Fruit fly (Drosophila melanogaster) whole organism, prepupa: Measurements from ENCODE around the gene CG12520.

Experiments
- CG11294 ChIP-seq: fragments of 200-800 bp; sonication (Bioruptor generic); IDR thresholded peaks from 2 replicates; pipeline ENCODE4 v1.3.6; 2022; ENCODE audit warnings: missing biosample characterization, missing genetic modification characterization
- CG32006 ChIP-seq: fragments of 200-800 bp; sonication (Bioruptor generic); optimal IDR thresholded peaks from 3 replicates; lab custom pipeline; 2017; ENCODE audit warnings: missing biosample characterization, mild to moderate bottlenecking, missing genetic modification characterization
- CG6854 ChIP-seq: fragments of 200-800 bp; sonication (Bioruptor generic); optimal IDR thresholded peaks from 2 replicates; lab custom pipeline; 2017; ENCODE audit warnings: missing biosample characterization, mild to moderate bottlenecking, missing genetic modification characterization
- CG8632 ChIP-seq: fragments of 200-800 bp; sonication (Bioruptor generic); optimal IDR thresholded peaks from 3 replicates; lab custom pipeline; 2016; ENCODE audit warnings: missing biosample characterization, missing genetic modification characterization
- Eip78C ChIP-seq: fragments of 200-800 bp; sonication (Bioruptor generic); peaks from one replicate; lab custom pipeline; 2016; ENCODE audit warnings: missing biosample characterization, missing genetic modification characterization
- Lpt ChIP-seq: fragments of 200-800 bp; sonication (Bioruptor generic); optimal IDR thresholded peaks from 3 replicates; lab custom pipeline; 2016; ENCODE audit warnings: missing biosample characterization, missing genetic modification characterization
- Met ChIP-seq: fragments of 200-800 bp; sonication (Bioruptor generic); optimal IDR thresholded peaks from 3 replicates; lab custom pipeline; 2016; ENCODE audit warnings: missing biosample characterization, missing genetic modification characterization
- OdsH ChIP-seq: fragments of 200-800 bp; sonication (Bioruptor generic); optimal IDR thresholded peaks from 3 replicates; lab custom pipeline; 2016; ENCODE audit warnings: missing biosample characterization, missing genetic modification characterization
- Sox14 ChIP-seq: fragments of 200-800 bp; sonication (Bioruptor generic); optimal IDR thresholded peaks from 3 replicates; lab custom pipeline; 2016; ENCODE audit warnings: missing biosample characterization, missing genetic modification characterization
- Sox15 ChIP-seq: fragments of 200-800 bp; sonication (Bioruptor generic); optimal IDR thresholded peaks from 3 replicates; lab custom pipeline; 2016; ENCODE audit warnings: missing biosample characterization, missing genetic modification characterization
- fd85E ChIP-seq: fragments of 200-800 bp; sonication (Bioruptor generic); optimal IDR thresholded peaks from 3 replicates; lab custom pipeline; 2016; ENCODE audit warnings: missing biosample characterization, missing genetic modification characterization
- fkh ChIP-seq: fragments of 200-800 bp; sonication (Bioruptor generic); optimal IDR thresholded peaks from 3 replicates; lab custom pipeline; 2017; ENCODE audit warnings: missing biosample characterization, mild to moderate bottlenecking, missing genetic modification characterization, moderate library complexity
- topi ChIP-seq: fragments of 200-800 bp; sonication (Bioruptor generic); optimal IDR thresholded peaks from 3 replicates; lab custom pipeline; 2016; ENCODE audit warnings: missing biosample characterization, missing genetic modification characterization

DNA sequence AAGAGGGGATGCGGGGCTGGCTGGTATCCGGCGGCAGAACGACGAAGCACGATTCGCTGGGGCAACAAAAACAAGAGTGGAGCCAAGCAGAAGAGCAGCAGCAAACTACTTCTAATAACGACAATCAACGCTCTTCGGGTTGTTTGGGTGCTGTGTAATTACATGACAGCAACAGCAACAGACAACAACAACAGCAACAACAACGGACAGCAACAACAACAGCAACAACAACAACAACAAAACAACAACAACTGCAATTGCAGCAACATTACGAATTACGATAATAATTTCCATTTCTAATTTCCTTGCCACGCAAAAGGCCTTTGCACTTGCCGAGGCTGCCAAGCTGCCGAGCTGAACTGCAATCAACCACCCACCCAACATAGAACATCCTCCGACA is 38.1 kb downstream of the CG12520 start:
- TF ChIP-seq fkh (GFP tag; lab: Kevin White, UChicago), result no peak
- TF ChIP-seq CG11294 (GFP tag; lab: Robert Waterston, UW), result no peak
- no peak for TF ChIP-seq CG6854 (GFP tag; lab: Kevin White, UChicago)
- no peak for TF ChIP-seq fd85E (GFP tag; lab: Kevin White, UChicago)
- no peak for TF ChIP-seq Lpt (GFP tag; lab: Kevin White, UChicago)
- no peak for TF ChIP-seq CG32006 (GFP tag; lab: Kevin White, UChicago)
- no peak for TF ChIP-seq CG8632 (GFP tag; lab: Kevin White, UChicago)
- TF ChIP-seq Sox14 (GFP tag; lab: Kevin White, UChicago), result no peak
- no peak for TF ChIP-seq OdsH
- no peak for TF ChIP-seq Eip78C (GFP tag; lab: Kevin White, UChicago)
- TF ChIP-seq Met (GFP tag; lab: Kevin White, UChicago), result no peak
- TF ChIP-seq topi (GFP tag; lab: Kevin White, UChicago), result no peak
- no peak for TF ChIP-seq Sox15 (GFP tag; lab: Kevin White, UChicago)
